Worm (Caenorhabditis elegans) whole organism, early embryonic: Measurements from ENCODE around the gene C03B1.4.

Source experiments
- B0310.2 ChIP-seq: sonication (generic microtip); optimal IDR thresholded peaks from 2 replicates; lab custom pipeline; 2016; ENCODE audit warnings: mild to moderate bottlenecking, missing genetic modification characterization, missing compliant biosample characterization
- ama-1 ChIP-seq: fragments of 150-350 bp; optimal IDR thresholded peaks from 2 replicates; lab custom pipeline; 2014
- ets-7 ChIP-seq: sonication (generic microtip); optimal IDR thresholded peaks from 2 replicates; lab custom pipeline; 2016; ENCODE audit warnings: missing genotype, missing genetic modification characterization, missing compliant biosample characterization
- flt-1 ChIP-seq: fragments of 200-800 bp; sonication (Bioruptor generic); IDR thresholded peaks from 2 replicates; pipeline ENCODE4 v1.3.6; 2022; ENCODE audit warnings: missing genetic modification characterization, missing compliant biosample characterization
- hmbx-1 ChIP-seq: sonication (generic microtip); optimal IDR thresholded peaks from 2 replicates; lab custom pipeline; 2016; ENCODE audit warnings: mild to moderate bottlenecking, missing genetic modification characterization, missing compliant biosample characterization
- hmg-4 ChIP-seq: fragments of 200-800 bp; sonication (Bioruptor generic); optimal IDR thresholded peaks from 2 replicates; lab custom pipeline; 2018; ENCODE audit warnings: mild to moderate bottlenecking, missing genetic modification characterization, missing compliant biosample characterization
- scrt-1 ChIP-seq: fragments of 200-800 bp; sonication (Bioruptor generic); IDR thresholded peaks from 2 replicates; pipeline ENCODE4 v1.3.6; 2022; ENCODE audit warnings: missing genetic modification characterization, missing compliant biosample characterization
- sea-1 ChIP-seq: fragments of 200-800 bp; sonication (Bioruptor generic); conservative IDR thresholded peaks from 2 replicates; pipeline ENCODE4 v1.3.6; 2022; ENCODE audit warnings: missing genetic modification characterization, missing compliant biosample characterization
- tbx-37 ChIP-seq: fragments of 200-800 bp; sonication (Bioruptor generic); conservative IDR thresholded peaks from 2 replicates; pipeline ENCODE4 v1.3.6; 2022; ENCODE audit warnings: missing genetic modification reagents, missing genetic modification characterization, missing compliant biosample characterization
- tra-4 ChIP-seq: sonication (generic microtip); optimal IDR thresholded peaks from 2 replicates; lab custom pipeline; 2017; ENCODE audit warnings: missing genetic modification characterization, missing compliant biosample characterization

DNA sequence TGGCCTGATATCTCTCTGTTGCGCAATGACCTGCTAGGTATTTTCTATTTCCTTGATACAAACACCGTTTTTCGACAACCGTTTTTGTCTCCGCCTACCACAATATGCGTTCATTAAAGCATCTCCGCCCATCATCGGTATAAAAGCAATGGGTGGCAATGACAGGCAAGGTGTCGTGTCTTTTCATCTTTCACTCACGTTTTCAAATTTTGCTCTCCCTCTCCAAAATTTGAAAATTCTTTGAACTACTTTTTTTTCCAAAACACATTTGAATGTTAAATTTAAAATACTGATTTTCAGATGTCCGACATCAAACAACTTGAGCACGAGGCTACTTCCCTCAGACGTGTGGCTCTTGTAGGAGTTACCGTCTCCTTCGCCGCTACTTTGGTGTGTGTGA is 35.4 kb upstream of the C03B1.4 start, which contains the start of gene col-169:
- TF ChIP-seq ama-1 (lab: Kevin White, UChicago) (no peak), B0310.2 (tag; lab: Kevin White, UChicago) (no peak), scrt-1 (GFP tag; lab: Robert Waterston, UW) (no peak), flt-1 (GFP tag; lab: Robert Waterston, UW) (no peak), ets-7 (tag; lab: Kevin White, UChicago) (no peak), hmg-4 (GFP tag; lab: Kevin White, UChicago) (no peak), hmbx-1 (tag; lab: Kevin White, UChicago) (no peak), tra-4 (tag; lab: Kevin White, UChicago) (no peak), tbx-37 (GFP tag; lab: Robert Waterston, UW) (no peak), sea-1 (GFP tag; lab: Robert Waterston, UW) (no peak)
